Fruit fly (Drosophila melanogaster) whole organism, embryonic: ENCODE results near the gene CG43645.
A peak's percentile ranks its signal among the peaks of the same experiment; 100 is the strongest.

Source experiments
- Asciz ChIP-seq: fragments of 200-800 bp; sonication (Bioruptor generic); optimal IDR thresholded peaks from 2 replicates; lab custom pipeline; 2017; ENCODE audit warnings: missing biosample characterization, mild to moderate bottlenecking, missing genetic modification characterization, missing genetic modification reagents
- Atf3 ChIP-seq: fragments of 200-800 bp; sonication (Bioruptor generic); optimal IDR thresholded peaks from 3 replicates; lab custom pipeline; 2016; ENCODE audit warnings: missing biosample characterization, missing genetic modification characterization
- CG12391 ChIP-seq: fragments of 200-800 bp; sonication (Bioruptor generic); optimal IDR thresholded peaks from 3 replicates; lab custom pipeline; 2018; ENCODE audit warnings: missing biosample characterization, mild to moderate bottlenecking, missing genetic modification characterization, moderate library complexity
- CG1602 ChIP-seq: fragments of 200-800 bp; sonication (Bioruptor generic); optimal IDR thresholded peaks from 3 replicates; lab custom pipeline; 2016; ENCODE audit warnings: missing biosample characterization, missing genetic modification characterization
- CG16863 ChIP-seq: fragments of 200-800 bp; sonication (Bioruptor generic); optimal IDR thresholded peaks from 3 replicates; lab custom pipeline; 2016; ENCODE audit warnings: missing biosample characterization, missing genetic modification characterization
- CG17361 ChIP-seq: fragments of 200-800 bp; sonication (Bioruptor generic); IDR thresholded peaks from 3 replicates; pipeline ENCODE4 v1.3.6; 2022; ENCODE audit warnings: missing biosample characterization, missing genetic modification characterization
- CG17912 ChIP-seq: fragments of 200-800 bp; sonication (Bioruptor generic); optimal IDR thresholded peaks from 2 replicates; lab custom pipeline; 2018; ENCODE audit warnings: missing biosample characterization, mild to moderate bottlenecking, missing genetic modification characterization
- CG18011 ChIP-seq: fragments of 200-800 bp; sonication (Bioruptor generic); optimal IDR thresholded peaks from 2 replicates; lab custom pipeline; 2017; ENCODE audit warnings: missing biosample characterization, missing genetic modification characterization, mild to moderate bottlenecking, moderate library complexity, missing genotype
- CG2116 ChIP-seq: fragments of 200-800 bp; sonication (Bioruptor generic); optimal IDR thresholded peaks from 3 replicates; lab custom pipeline; 2018; ENCODE audit warnings: missing biosample characterization, mild to moderate bottlenecking, missing genetic modification characterization
- CG2202 ChIP-seq: fragments of 200-800 bp; sonication (Bioruptor generic); optimal IDR thresholded peaks from 2 replicates; lab custom pipeline; 2018; ENCODE audit warnings: missing biosample characterization, mild to moderate bottlenecking, missing genetic modification characterization
- CG3847 ChIP-seq: fragments of 200-800 bp; sonication (Bioruptor generic); IDR thresholded peaks from 2 replicates; pipeline ENCODE4 v1.3.6; 2022; ENCODE audit warnings: missing biosample characterization, missing genetic modification characterization
- CG43689 ChIP-seq: fragments of 200-800 bp; sonication (Bioruptor generic); IDR thresholded peaks from 2 replicates; pipeline ENCODE4 v1.3.6; 2022; ENCODE audit warnings: missing biosample characterization, missing genetic modification characterization
- CG7928 ChIP-seq: fragments of 200-800 bp; sonication (Bioruptor generic); optimal IDR thresholded peaks from 2 replicates; lab custom pipeline; 2017; ENCODE audit warnings: missing biosample characterization, mild to moderate bottlenecking, missing genetic modification characterization
- CG9437 ChIP-seq: fragments of 200-800 bp; sonication (Bioruptor generic); optimal IDR thresholded peaks from 2 replicates; lab custom pipeline; 2018; ENCODE audit warnings: missing biosample characterization, mild to moderate bottlenecking, missing genetic modification characterization
- Camta ChIP-seq: fragments of 200-800 bp; sonication (Bioruptor generic); optimal IDR thresholded peaks from 2 replicates; lab custom pipeline; 2016; ENCODE audit warnings: missing biosample characterization, missing genetic modification characterization
- Dbx ChIP-seq: fragments of 200-800 bp; sonication (Bioruptor generic); IDR thresholded peaks from 3 replicates; pipeline ENCODE4 v1.3.6; 2022; ENCODE audit warnings: missing biosample characterization, missing genetic modification characterization
- Dll ChIP-seq: fragments of 200-800 bp; sonication (Bioruptor generic); IDR thresholded peaks from 4 replicates; pipeline ENCODE4 v1.3.6; 2022; ENCODE audit warnings: missing biosample characterization, missing genetic modification characterization; ENCODE audit not compliant: partially characterized antibody
- Fer3 ChIP-seq: fragments of 200-800 bp; sonication (Bioruptor generic); optimal IDR thresholded peaks from 2 replicates; lab custom pipeline; 2018; ENCODE audit warnings: missing biosample characterization, mild to moderate bottlenecking, missing genetic modification characterization, moderate library complexity
- Myb ChIP-seq: fragments of 200-800 bp; sonication (Bioruptor generic); optimal IDR thresholded peaks from 2 replicates; lab custom pipeline; 2016; ENCODE audit warnings: missing biosample characterization, missing genetic modification characterization
- NC2α ChIP-seq: fragments of 200-800 bp; sonication (Bioruptor generic); optimal IDR thresholded peaks from 2 replicates; lab custom pipeline; 2016; ENCODE audit warnings: missing biosample characterization, missing genetic modification characterization
- NK7.1 ChIP-seq: fragments of 200-800 bp; sonication (Bioruptor generic); optimal IDR thresholded peaks from 3 replicates; lab custom pipeline; 2016; ENCODE audit warnings: missing biosample characterization, missing genetic modification characterization
- Rfx ChIP-seq: fragments of 200-800 bp; sonication (Bioruptor generic); IDR thresholded peaks from 2 replicates; pipeline ENCODE4 v1.3.6; 2022; ENCODE audit warnings: missing biosample characterization, missing genetic modification characterization
- Sox102F ChIP-seq: fragments of 200-800 bp; sonication (Bioruptor generic); optimal IDR thresholded peaks from 2 replicates; lab custom pipeline; 2018; ENCODE audit warnings: missing biosample characterization, mild to moderate bottlenecking, missing genetic modification characterization, moderate library complexity
- YL-1 ChIP-seq: fragments of 200-800 bp; sonication (Bioruptor generic); optimal IDR thresholded peaks from 3 replicates; lab custom pipeline; 2017; ENCODE audit warnings: missing biosample characterization, mild to moderate bottlenecking, missing genetic modification characterization
- abd-A ChIP-seq: fragments of 200-800 bp; sonication (Bioruptor generic); optimal IDR thresholded peaks from 3 replicates; lab custom pipeline; 2019; ENCODE audit warnings: missing biosample characterization, mild to moderate bottlenecking, missing genetic modification characterization, moderate library complexity
- bab2 ChIP-seq: fragments of 200-800 bp; sonication (Bioruptor generic); optimal IDR thresholded peaks from 2 replicates; lab custom pipeline; 2016; ENCODE audit warnings: missing biosample characterization, missing genetic modification characterization
- bsh ChIP-seq, 2 experiments: fragments of 200-800 bp; sonication (Bioruptor generic); optimal IDR thresholded peaks; 2 replicates each; lab custom pipeline; 2017 to 2018; ENCODE audit warnings: mild to moderate bottlenecking in 2 of 2, missing biosample characterization in 2 of 2, missing genetic modification characterization in 2 of 2, moderate library complexity in 1 of 2
- danr ChIP-seq: fragments of 200-800 bp; sonication (Bioruptor generic); IDR thresholded peaks from 2 replicates; pipeline ENCODE4 v1.3.6; 2022; ENCODE audit warnings: missing biosample characterization, missing genetic modification characterization
- emc ChIP-seq: fragments of 200-800 bp; sonication (Bioruptor generic); optimal IDR thresholded peaks from 2 replicates; lab custom pipeline; 2016; ENCODE audit warnings: missing biosample characterization, missing genetic modification characterization
- fd96Cb ChIP-seq: fragments of 200-800 bp; sonication (Bioruptor generic); optimal IDR thresholded peaks from 2 replicates; lab custom pipeline; 2018; ENCODE audit warnings: missing biosample characterization, mild to moderate bottlenecking, missing genetic modification characterization, moderate library complexity
- ham ChIP-seq: fragments of 200-800 bp; sonication (Bioruptor generic); IDR thresholded peaks from 2 replicates; pipeline ENCODE4 v1.3.6; 2022; ENCODE audit warnings: missing biosample characterization, missing genetic modification characterization
- ind ChIP-seq: fragments of 200-800 bp; sonication (Bioruptor generic); optimal IDR thresholded peaks from 3 replicates; lab custom pipeline; 2016; ENCODE audit warnings: missing biosample characterization, missing genetic modification characterization
- jigr1 ChIP-seq: fragments of 200-800 bp; sonication (Bioruptor generic); IDR thresholded peaks from 3 replicates; pipeline ENCODE4 v1.3.6; 2022; ENCODE audit warnings: missing biosample characterization, missing genetic modification characterization
- ken ChIP-seq: fragments of 200-800 bp; sonication (Bioruptor generic); IDR thresholded peaks from 3 replicates; pipeline ENCODE4 v1.3.6; 2022; ENCODE audit warnings: missing biosample characterization, missing genetic modification characterization
- lbe ChIP-seq: fragments of 200-800 bp; sonication (Bioruptor generic); optimal IDR thresholded peaks from 2 replicates; lab custom pipeline; 2016; ENCODE audit warnings: missing biosample characterization, mild to moderate bottlenecking, missing genetic modification characterization
- nerfin-2 ChIP-seq: fragments of 200-800 bp; sonication (Bioruptor generic); IDR thresholded peaks from 2 replicates; pipeline ENCODE4 v1.3.6; 2022; ENCODE audit warnings: missing biosample characterization, missing genetic modification characterization; ENCODE audit not compliant: partially characterized antibody
- peb ChIP-seq: fragments of 200-800 bp; sonication (Bioruptor generic); IDR thresholded peaks from 2 replicates; pipeline ENCODE4 v1.3.6; 2022; ENCODE audit warnings: missing biosample characterization, missing genetic modification characterization
- pros ChIP-seq: fragments of 200-800 bp; sonication (Bioruptor generic); optimal IDR thresholded peaks from 3 replicates; lab custom pipeline; 2019; ENCODE audit warnings: missing biosample characterization, mild to moderate bottlenecking, missing genetic modification characterization, moderate library complexity
- repo ChIP-seq: fragments of 200-800 bp; sonication (Bioruptor generic); optimal IDR thresholded peaks from 2 replicates; lab custom pipeline; 2016; ENCODE audit warnings: missing biosample characterization, missing genetic modification characterization
- rib ChIP-seq: fragments of 200-800 bp; sonication (Bioruptor generic); IDR thresholded peaks from 2 replicates; pipeline ENCODE4 v1.3.6; 2022; ENCODE audit warnings: missing biosample characterization, missing genetic modification characterization
- sd ChIP-seq: fragments of 200-800 bp; sonication (Bioruptor generic); optimal IDR thresholded peaks from 3 replicates; lab custom pipeline; 2018; ENCODE audit warnings: missing biosample characterization, mild to moderate bottlenecking, missing genetic modification characterization, moderate library complexity
- sr ChIP-seq: fragments of 200-800 bp; sonication (Bioruptor generic); IDR thresholded peaks from 3 replicates; pipeline ENCODE4 v1.3.6; 2022; ENCODE audit warnings: missing biosample characterization, missing genetic modification characterization
- stwl ChIP-seq: fragments of 200-800 bp; sonication (Bioruptor generic); optimal IDR thresholded peaks from 3 replicates; lab custom pipeline; 2018; ENCODE audit warnings: missing biosample characterization, mild to moderate bottlenecking, missing genetic modification characterization, moderate library complexity
- tgo ChIP-seq: fragments of 200-800 bp; sonication (Bioruptor generic); IDR thresholded peaks from 3 replicates; pipeline ENCODE4 v1.3.6; 2022; ENCODE audit warnings: missing biosample characterization, missing genetic modification characterization
- zf30C ChIP-seq: fragments of 200-800 bp; sonication (Bioruptor generic); optimal IDR thresholded peaks from 3 replicates; lab custom pipeline; 2018; ENCODE audit warnings: missing biosample characterization, mild to moderate bottlenecking, missing genetic modification characterization
- zfh2 ChIP-seq: fragments of 200-800 bp; sonication (Bioruptor generic); optimal IDR thresholded peaks from 2 replicates; lab custom pipeline; 2016; ENCODE audit warnings: missing biosample characterization, missing genetic modification characterization

The CG43645 gene

dm6 chr2L:17449608-17450504 lies 35.7 kb upstream of the CG43645 start, which contains the start of gene dl (continued):
- TF ChIP-seq ham (GFP tag; lab: Robert Waterston, UW) (no peak), YL-1 (no peak), nerfin-2 (GFP tag; lab: Robert Waterston, UW) (peak; percentile 37; the same call in 1 of the 2 replicates), zfh2 (GFP tag; lab: Kevin White, UChicago) (no peak), abd-A (peak; percentile 69), CG18011 (GFP tag; lab: Kevin White, UChicago) (no peak), Dll (GFP tag; lab: Robert Waterston, UW) (no peak), Rfx (GFP tag; lab: Robert Waterston, UW) (peak; percentile 27; the same call in 1 of the 2 replicates), CG2116 (GFP tag; lab: Kevin White, UChicago) (no peak), rib (GFP tag; lab: Robert Waterston, UW) (peak; percentile 32; the same call in 1 of the 2 replicates), CG1602 (GFP tag; lab: Kevin White, UChicago) (no peak), fd96Cb (tag; lab: Kevin White, UChicago) (no peak), sr (GFP tag; lab: Robert Waterston, UW) (no peak; the same call in 2 of the 3 replicates), CG9437 (no peak), stwl (tag; lab: Kevin White, UChicago) (peak; percentile 24), Dbx (GFP tag; lab: Robert Waterston, UW) (peak; percentile 11; the same call in 1 of the 3 replicates), Atf3 (no peak), Asciz (GFP tag; lab: Kevin White, UChicago) (peak; percentile 5), lbe (peak; percentile 1), Myb (peak; percentile 66), pros (GFP tag; lab: Kevin White, UChicago) (no peak), Sox102F (GFP tag; lab: Kevin White, UChicago) (peak; percentile 27)

- TF ChIP-seq CG17912 (GFP tag; lab: Kevin White, UChicago) (no peak), ken (peak; percentile 46; the same call in 1 of the 3 replicates), CG3847 (GFP tag; lab: Robert Waterston, UW) (peak; percentile 30; the same call in 1 of the 2 replicates), CG43689 (GFP tag; lab: Robert Waterston, UW) (no peak), NK7.1 (GFP tag; lab: Kevin White, UChicago) (peak; percentile 26), NC2α (GFP tag; lab: Kevin White, UChicago) (no peak), Camta (GFP tag; lab: Kevin White, UChicago) (no peak), emc (GFP tag; lab: Kevin White, UChicago) (no peak), jigr1 (GFP tag; lab: Robert Waterston, UW) (no peak), CG2202 (tag; lab: Kevin White, UChicago) (no peak), sd (tag; lab: Kevin White, UChicago) (peak; percentile 53), CG16863 (GFP tag; lab: Kevin White, UChicago) (no peak), ind (GFP tag; lab: Kevin White, UChicago) (peak; percentile 43), repo (GFP tag; lab: Kevin White, UChicago) (no peak), CG17361 (GFP tag; lab: Robert Waterston, UW) (peak; percentile 65; the same call in 2 of the 3 replicates), bab2 (peak; percentile 40), nerfin-2 (GFP tag; lab: Robert Waterston, UW) (no peak), CG12391 (no peak), zf30C (peak; percentile 69), danr (GFP tag; lab: Robert Waterston, UW) (no peak), Fer3 (tag; lab: Kevin White, UChicago) (peak; percentile 66), tgo (GFP tag; lab: Robert Waterston, UW) (peak; percentile 46; the same call in 1 of the 3 replicates), CG7928 (no peak), bsh (GFP tag; optimal IDR thresholded peaks at IDR 0.05; lab: Kevin White, UChicago) (peak in 1 of 2 experiments; percentile 48), peb (GFP tag; lab: Robert Waterston, UW) (no peak)
These were observed 34.8 kb upstream of the CG43645 start for dm6 chr2L:17450505-17451415.
